Fruit fly (Drosophila melanogaster) whole organism, prepupa: ENCODE data around the gene Dph5.

Experiments
- Blimp-1 ChIP-seq: fragments of 200-800 bp; sonication (Bioruptor generic); optimal IDR thresholded peaks from 3 replicates; lab custom pipeline; 2017; ENCODE audit warnings: missing biosample characterization, missing genetic modification characterization, mild to moderate bottlenecking, moderate library complexity, missing genetic modification reagents
- CG10669 ChIP-seq: fragments of 200-800 bp; sonication (Bioruptor generic); optimal IDR thresholded peaks from 3 replicates; lab custom pipeline; 2018; ENCODE audit warnings: missing biosample characterization, mild to moderate bottlenecking, missing genetic modification characterization, moderate library complexity
- CG11294 ChIP-seq: fragments of 200-800 bp; sonication (Bioruptor generic); IDR thresholded peaks from 2 replicates; pipeline ENCODE4 v1.3.6; 2022; ENCODE audit warnings: missing biosample characterization, missing genetic modification characterization
- CG11762 ChIP-seq: fragments of 200-800 bp; sonication (Bioruptor generic); optimal IDR thresholded peaks from 3 replicates; lab custom pipeline; 2016; ENCODE audit warnings: missing biosample characterization, missing genetic modification characterization; ENCODE audit not compliant: insufficient read depth
- CG11902 ChIP-seq: fragments of 200-800 bp; sonication (Bioruptor generic); optimal IDR thresholded peaks from 3 replicates; lab custom pipeline; 2016; ENCODE audit warnings: missing biosample characterization, missing genetic modification characterization
- CG1621 ChIP-seq: fragments of 200-800 bp; sonication (Bioruptor generic); optimal IDR thresholded peaks from 3 replicates; lab custom pipeline; 2018; ENCODE audit warnings: missing biosample characterization, mild to moderate bottlenecking, missing genetic modification characterization
- CG3032 ChIP-seq: fragments of 200-800 bp; optimal IDR thresholded peaks from 2 replicates; lab custom pipeline; 2019; ENCODE audit warnings: missing biosample characterization, mild to moderate bottlenecking, missing genetic modification characterization, moderate library complexity
- CG32006 ChIP-seq: fragments of 200-800 bp; sonication (Bioruptor generic); optimal IDR thresholded peaks from 3 replicates; lab custom pipeline; 2017; ENCODE audit warnings: missing biosample characterization, mild to moderate bottlenecking, missing genetic modification characterization
- CG3919 ChIP-seq: fragments of 200-800 bp; sonication (Bioruptor generic); optimal IDR thresholded peaks from 3 replicates; lab custom pipeline; 2016; ENCODE audit warnings: missing biosample characterization, missing genetic modification characterization
- CG4318 ChIP-seq: fragments of 200-800 bp; sonication (Bioruptor generic); optimal IDR thresholded peaks from 3 replicates; lab custom pipeline; 2017; ENCODE audit warnings: missing biosample characterization, mild to moderate bottlenecking, missing genetic modification characterization
- CG6163 ChIP-seq: fragments of 200-800 bp; sonication (Bioruptor generic); IDR thresholded peaks from 3 replicates; pipeline ENCODE4 v1.3.6; 2022; ENCODE audit warnings: missing biosample characterization, missing genetic modification characterization
- CG6808 ChIP-seq: fragments of 200-800 bp; sonication (Bioruptor generic); optimal IDR thresholded peaks from 3 replicates; lab custom pipeline; 2017; ENCODE audit warnings: missing biosample characterization, missing genetic modification characterization, mild to moderate bottlenecking, moderate library complexity, missing genetic modification reagents
- CG7368 ChIP-seq: fragments of 200-800 bp; sonication (Bioruptor generic); optimal IDR thresholded peaks from 3 replicates; lab custom pipeline; 2016; ENCODE audit warnings: missing biosample characterization, missing genetic modification characterization
- CG8119 ChIP-seq: fragments of 200-800 bp; sonication (Bioruptor generic); IDR thresholded peaks from 3 replicates; pipeline ENCODE4 v1.3.6; 2022; ENCODE audit warnings: missing biosample characterization, missing genetic modification characterization
- CG8319 ChIP-seq: fragments of 200-800 bp; sonication (Bioruptor generic); optimal IDR thresholded peaks from 3 replicates; lab custom pipeline; 2016; ENCODE audit warnings: missing biosample characterization, missing genetic modification characterization
- CG8632 ChIP-seq: fragments of 200-800 bp; sonication (Bioruptor generic); optimal IDR thresholded peaks from 3 replicates; lab custom pipeline; 2016; ENCODE audit warnings: missing biosample characterization, missing genetic modification characterization
- CG9139 ChIP-seq: fragments of 200-800 bp; sonication (Bioruptor generic); optimal IDR thresholded peaks from 3 replicates; lab custom pipeline; 2017; ENCODE audit warnings: missing biosample characterization, mild to moderate bottlenecking, missing genetic modification characterization
- Eip75B ChIP-seq: fragments of 200-800 bp; sonication (Bioruptor generic); optimal IDR thresholded peaks from 3 replicates; lab custom pipeline; 2016; ENCODE audit warnings: missing biosample characterization, missing genetic modification characterization
- Eip78C ChIP-seq: fragments of 200-800 bp; sonication (Bioruptor generic); peaks from one replicate; lab custom pipeline; 2016; ENCODE audit warnings: missing biosample characterization, missing genetic modification characterization
- Eip93F ChIP-seq: fragments of 200-800 bp; sonication (Bioruptor generic); optimal IDR thresholded peaks from 2 replicates; lab custom pipeline; 2016; ENCODE audit warnings: missing biosample characterization, mild to moderate bottlenecking, missing genetic modification characterization
- Ets21C ChIP-seq: fragments of 200-800 bp; sonication (Bioruptor generic); optimal IDR thresholded peaks from 3 replicates; lab custom pipeline; 2016; ENCODE audit warnings: missing biosample characterization, missing genetic modification characterization
- Ets96B ChIP-seq: fragments of 200-800 bp; optimal IDR thresholded peaks from 2 replicates; lab custom pipeline; 2019; ENCODE audit warnings: missing biosample characterization, mild to moderate bottlenecking, missing genetic modification characterization, moderate library complexity
- Hr38 ChIP-seq: sonication (Bioruptor generic); optimal IDR thresholded peaks from 2 replicates; lab custom pipeline; 2016; ENCODE audit warnings: missing biosample characterization, missing genetic modification characterization
- Hr39 ChIP-seq: fragments of 200-800 bp; sonication (Bioruptor generic); optimal IDR thresholded peaks from 2 replicates; lab custom pipeline; 2016; ENCODE audit warnings: missing biosample characterization, missing genetic modification characterization
- Hr4 ChIP-seq: fragments of 200-800 bp; sonication (Bioruptor generic); optimal IDR thresholded peaks from 3 replicates; lab custom pipeline; 2016; ENCODE audit warnings: missing biosample characterization, missing genetic modification characterization
- Lpt ChIP-seq: fragments of 200-800 bp; sonication (Bioruptor generic); optimal IDR thresholded peaks from 3 replicates; lab custom pipeline; 2016; ENCODE audit warnings: missing biosample characterization, missing genetic modification characterization
- OdsH ChIP-seq: fragments of 200-800 bp; sonication (Bioruptor generic); optimal IDR thresholded peaks from 3 replicates; lab custom pipeline; 2016; ENCODE audit warnings: missing biosample characterization, missing genetic modification characterization
- Smox ChIP-seq: fragments of 200-800 bp; sonication (Bioruptor generic); optimal IDR thresholded peaks from 3 replicates; lab custom pipeline; 2016; ENCODE audit warnings: missing biosample characterization, missing genetic modification characterization
- Sox14 ChIP-seq: fragments of 200-800 bp; sonication (Bioruptor generic); optimal IDR thresholded peaks from 3 replicates; lab custom pipeline; 2016; ENCODE audit warnings: missing biosample characterization, missing genetic modification characterization
- Sox15 ChIP-seq: fragments of 200-800 bp; sonication (Bioruptor generic); optimal IDR thresholded peaks from 3 replicates; lab custom pipeline; 2016; ENCODE audit warnings: missing biosample characterization, missing genetic modification characterization
- acj6 ChIP-seq: fragments of 200-800 bp; sonication (Bioruptor generic); optimal IDR thresholded peaks from 3 replicates; lab custom pipeline; 2016; ENCODE audit warnings: missing biosample characterization, missing genetic modification characterization
- dac ChIP-seq: fragments of 200-800 bp; sonication (Bioruptor generic); optimal IDR thresholded peaks from 2 replicates; lab custom pipeline; 2017; ENCODE audit warnings: missing biosample characterization, mild to moderate bottlenecking, missing genetic modification characterization
- dsx ChIP-seq: fragments of 200-800 bp; optimal IDR thresholded peaks from 3 replicates; lab custom pipeline; 2019; ENCODE audit warnings: missing biosample characterization, mild to moderate bottlenecking, missing genetic modification characterization, moderate library complexity; ENCODE audit not compliant: poor library complexity, severe bottlenecking
- esn ChIP-seq: fragments of 200-800 bp; sonication (Bioruptor generic); optimal IDR thresholded peaks from 2 replicates; lab custom pipeline; 2016; ENCODE audit warnings: missing biosample characterization, mild to moderate bottlenecking, missing genetic modification characterization, moderate library complexity
- fd59A ChIP-seq: fragments of 200-800 bp; sonication (Bioruptor generic); optimal IDR thresholded peaks from 2 replicates; lab custom pipeline; 2017; ENCODE audit warnings: missing biosample characterization, mild to moderate bottlenecking, missing genetic modification characterization, missing genetic modification reagents
- fd85E ChIP-seq: fragments of 200-800 bp; sonication (Bioruptor generic); optimal IDR thresholded peaks from 3 replicates; lab custom pipeline; 2016; ENCODE audit warnings: missing biosample characterization, missing genetic modification characterization
- fkh ChIP-seq: fragments of 200-800 bp; sonication (Bioruptor generic); optimal IDR thresholded peaks from 3 replicates; lab custom pipeline; 2017; ENCODE audit warnings: missing biosample characterization, mild to moderate bottlenecking, missing genetic modification characterization, moderate library complexity
- lz ChIP-seq: fragments of 200-800 bp; sonication (Bioruptor generic); optimal IDR thresholded peaks from 3 replicates; lab custom pipeline; 2016; ENCODE audit warnings: missing biosample characterization, missing genetic modification characterization
- net ChIP-seq: fragments of 200-800 bp; sonication (Bioruptor generic); optimal IDR thresholded peaks from 3 replicates; lab custom pipeline; 2016; ENCODE audit warnings: missing biosample characterization, missing genetic modification characterization
- pdm3 ChIP-seq: fragments of 200-800 bp; sonication (Bioruptor generic); optimal IDR thresholded peaks from 3 replicates; lab custom pipeline; 2016; ENCODE audit warnings: missing biosample characterization, missing genetic modification characterization
- spab ChIP-seq: fragments of 200-800 bp; sonication (Bioruptor generic); optimal IDR thresholded peaks from 2 replicates; lab custom pipeline; 2017; ENCODE audit warnings: missing biosample characterization, mild to moderate bottlenecking, missing genetic modification characterization, missing genetic modification reagents
- vri ChIP-seq: fragments of 200-800 bp; sonication (Bioruptor generic); optimal IDR thresholded peaks from 3 replicates; lab custom pipeline; 2016; ENCODE audit warnings: missing biosample characterization, mild to moderate bottlenecking, missing genetic modification characterization

Gene Dph5

dm6 chr3R:22597344-22597954, 14.4 kb upstream of the Dph5 start (continued):
- TF ChIP-seq Smox (GFP tag; lab: Kevin White, UChicago) (no peak), CG8632 (GFP tag; lab: Kevin White, UChicago) (no peak), CG6808 (GFP tag; lab: Kevin White, UChicago) (no peak), CG1621 (tag; lab: Kevin White, UChicago) (no peak), CG11902 (GFP tag; lab: Kevin White, UChicago) (no peak), esn (GFP tag; lab: Kevin White, UChicago) (no peak), CG3919 (GFP tag; lab: Kevin White, UChicago) (peak; percentile 68), fd85E (GFP tag; lab: Kevin White, UChicago) (no peak), Lpt (GFP tag; lab: Kevin White, UChicago) (peak; percentile 65), Ets21C (GFP tag; lab: Kevin White, UChicago) (no peak), acj6 (GFP tag; lab: Kevin White, UChicago) (no peak), lz (no peak), CG6163 (GFP tag; lab: Robert Waterston, UW) (peak; percentile 91), spab (no peak), CG8119 (peak; percentile 90), CG8319 (GFP tag; lab: Kevin White, UChicago) (no peak), Hr39 (GFP tag; lab: Kevin White, UChicago) (no peak), CG7368 (GFP tag; lab: Kevin White, UChicago) (peak; percentile 37), OdsH (GFP tag; lab: Kevin White, UChicago) (no peak), fd59A (GFP tag; lab: Kevin White, UChicago) (no peak), Sox15 (GFP tag; lab: Kevin White, UChicago) (no peak), vri (GFP tag; lab: Kevin White, UChicago) (no peak), Blimp-1 (GFP tag; lab: Kevin White, UChicago) (peak; percentile 24)

dm6 chr3R:22596450-22596849, 13.4 kb upstream of the Dph5 start:
- no peak for TF ChIP-seq CG7368 (GFP tag; lab: Kevin White, UChicago)
- TF ChIP-seq fkh = peak; percentile 95
- no peak for TF ChIP-seq CG3919 (GFP tag; lab: Kevin White, UChicago)
- TF ChIP-seq CG8319 (GFP tag; lab: Kevin White, UChicago) = no peak

dm6 chr3R:22595293-22595868, 12.4 kb upstream of the Dph5 start:
- TF ChIP-seq vri (GFP tag; lab: Kevin White, UChicago) (peak; percentile 51), pdm3 (GFP tag; lab: Kevin White, UChicago) (no peak), CG7368 (GFP tag; lab: Kevin White, UChicago) (no peak), dsx (no peak), fkh (peak; percentile 32), CG32006 (GFP tag; lab: Kevin White, UChicago) (no peak), Sox14 (no peak), CG1621 (tag; lab: Kevin White, UChicago) (no peak), Eip78C (GFP tag; lab: Kevin White, UChicago) (peak; percentile 31)

dm6 chr3R:22594257-22594656, 11.2 kb upstream of the Dph5 start:
- TF ChIP-seq Sox15 (GFP tag; lab: Kevin White, UChicago) = no peak
- TF ChIP-seq CG6163 (GFP tag; lab: Robert Waterston, UW) = no peak
- no peak for TF ChIP-seq CG11902 (GFP tag; lab: Kevin White, UChicago)
- peak; percentile 26 for TF ChIP-seq pdm3 (GFP tag; lab: Kevin White, UChicago)
- TF ChIP-seq Hr38 = no peak
- no peak for TF ChIP-seq CG3032 (tag; lab: Kevin White, UChicago)
- peak; percentile 63 for TF ChIP-seq Eip78C (GFP tag; lab: Kevin White, UChicago)
- no peak for TF ChIP-seq Ets96B (tag; lab: Kevin White, UChicago)
- TF ChIP-seq Hr4 = peak; percentile 76
- TF ChIP-seq dac = peak; percentile 23
- TF ChIP-seq fd59A (GFP tag; lab: Kevin White, UChicago) = no peak
- TF ChIP-seq CG11762 (GFP tag; lab: Kevin White, UChicago) = no peak
- TF ChIP-seq CG7368 (GFP tag; lab: Kevin White, UChicago) = no peak
- no peak for TF ChIP-seq Blimp-1 (GFP tag; lab: Kevin White, UChicago)
- no peak for TF ChIP-seq CG10669 (GFP tag; lab: Kevin White, UChicago)
- TF ChIP-seq CG3919 (GFP tag; lab: Kevin White, UChicago) = peak; percentile 7
- TF ChIP-seq CG4318 = peak; percentile 66
- no peak for TF ChIP-seq Eip93F (GFP tag; lab: Kevin White, UChicago)
- TF ChIP-seq acj6 (GFP tag; lab: Kevin White, UChicago) = no peak
- TF ChIP-seq Eip75B (GFP tag; lab: Kevin White, UChicago) = no peak
- TF ChIP-seq vri (GFP tag; lab: Kevin White, UChicago) = no peak
- peak; percentile 23 for TF ChIP-seq net (GFP tag; lab: Kevin White, UChicago)
- no peak for TF ChIP-seq CG9139
- TF ChIP-seq OdsH (GFP tag; lab: Kevin White, UChicago) = peak; percentile 37
- no peak for TF ChIP-seq CG11294 (GFP tag; lab: Robert Waterston, UW)
